Fruit fly (Drosophila melanogaster) ovary, adult (tissue): ENCODE results near the gene Orc2.

ENCODE experiments used
- CG17801 ChIP-seq: fragments of 200-800 bp; optimal IDR thresholded peaks from 2 replicates; lab custom pipeline; 2019; ENCODE audit warnings: missing biosample characterization, mild to moderate bottlenecking, missing genetic modification characterization, moderate library complexity; ENCODE audit not compliant: partially characterized antibody

The Orc2 gene

DNA sequence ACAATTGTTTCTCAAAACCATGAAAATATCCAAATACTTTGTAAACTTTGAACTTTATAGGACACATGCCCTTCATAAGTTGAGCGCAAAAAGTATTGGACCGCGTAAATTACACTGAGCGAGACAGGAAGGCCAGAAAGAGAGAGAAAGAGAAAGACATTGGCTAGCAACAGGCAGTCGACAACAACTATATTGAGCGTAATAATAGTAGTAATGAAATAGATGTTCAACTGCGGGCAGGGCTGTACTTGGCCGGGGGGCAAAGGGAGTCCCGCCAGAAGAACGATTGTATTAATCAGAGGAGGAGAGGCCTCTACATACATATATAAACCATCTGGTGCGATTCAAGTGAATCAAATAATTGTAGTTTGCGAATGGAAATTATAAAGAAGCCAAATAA lies 49.9 kb downstream of the Orc2 start:
- TF ChIP-seq CG17801 (GFP tag; lab: Kevin White, UChicago), result no peak
